Fruit fly (Drosophila melanogaster) whole organism, embryonic: ENCODE results near the gene Moe.

Experiments used
- BEAF-32 ChIP-seq: fragments of 200-800 bp; sonication (Bioruptor generic); optimal IDR thresholded peaks from 3 replicates; lab custom pipeline; 2017; ENCODE audit warnings: missing biosample characterization, missing genetic modification characterization, mild to moderate bottlenecking, moderate library complexity, missing genetic modification reagents
- Blimp-1 ChIP-seq: fragments of 200-800 bp; sonication (Bioruptor generic); optimal IDR thresholded peaks from 3 replicates; lab custom pipeline; 2018; ENCODE audit warnings: missing biosample characterization, missing genetic modification characterization, mild to moderate bottlenecking, moderate library complexity, missing genetic modification reagents
- Bteb2 ChIP-seq: fragments of 200-800 bp; sonication (Bioruptor generic); optimal IDR thresholded peaks from 2 replicates; lab custom pipeline; 2016; ENCODE audit warnings: missing biosample characterization, missing genetic modification characterization
- CG10979 ChIP-seq: fragments of 200-800 bp; sonication (Bioruptor generic); optimal IDR thresholded peaks from 2 replicates; lab custom pipeline; 2018; ENCODE audit warnings: missing biosample characterization, mild to moderate bottlenecking, missing genetic modification characterization, moderate library complexity
- CG11093 ChIP-seq: fragments of 200-800 bp; sonication (Bioruptor generic); IDR thresholded peaks from 3 replicates; pipeline ENCODE4 v1.3.6; 2022; ENCODE audit warnings: missing biosample characterization, missing genetic modification characterization
- CG11504 ChIP-seq: fragments of 200-800 bp; sonication (Bioruptor generic); optimal IDR thresholded peaks from 3 replicates; lab custom pipeline; 2019; ENCODE audit warnings: missing biosample characterization, mild to moderate bottlenecking, missing genetic modification characterization, moderate library complexity
- CG12299 ChIP-seq: fragments of 200-800 bp; sonication (Bioruptor generic); optimal IDR thresholded peaks from 2 replicates; lab custom pipeline; 2018; ENCODE audit warnings: missing biosample characterization, mild to moderate bottlenecking, missing genetic modification characterization
- CG13296 ChIP-seq: fragments of 200-800 bp; sonication (Bioruptor generic); optimal IDR thresholded peaks from 3 replicates; lab custom pipeline; 2018; ENCODE audit warnings: missing biosample characterization, mild to moderate bottlenecking, missing genetic modification characterization
- CG13894 ChIP-seq: fragments of 200-800 bp; sonication (Bioruptor generic); optimal IDR thresholded peaks from 3 replicates; lab custom pipeline; 2018; ENCODE audit warnings: missing biosample characterization, mild to moderate bottlenecking, missing genetic modification characterization, moderate library complexity
- CG15269 ChIP-seq: fragments of 200-800 bp; sonication (Bioruptor generic); optimal IDR thresholded peaks from 2 replicates; lab custom pipeline; 2018; ENCODE audit warnings: missing biosample characterization, mild to moderate bottlenecking, missing genetic modification characterization, moderate library complexity
- CG15696 ChIP-seq: fragments of 200-800 bp; sonication (Bioruptor generic); optimal IDR thresholded peaks from 2 replicates; lab custom pipeline; 2019; ENCODE audit warnings: missing biosample characterization, mild to moderate bottlenecking, missing genetic modification characterization, moderate library complexity
- CG16863 ChIP-seq: fragments of 200-800 bp; sonication (Bioruptor generic); optimal IDR thresholded peaks from 3 replicates; lab custom pipeline; 2016; ENCODE audit warnings: missing biosample characterization, missing genetic modification characterization
- CG17359 ChIP-seq: fragments of 200-800 bp; sonication (Bioruptor generic); optimal IDR thresholded peaks from 3 replicates; lab custom pipeline; 2018; ENCODE audit warnings: missing biosample characterization, mild to moderate bottlenecking, missing genetic modification characterization, moderate library complexity
- CG17912 ChIP-seq: fragments of 200-800 bp; sonication (Bioruptor generic); optimal IDR thresholded peaks from 2 replicates; lab custom pipeline; 2018; ENCODE audit warnings: missing biosample characterization, mild to moderate bottlenecking, missing genetic modification characterization
- CG2199 ChIP-seq: fragments of 200-800 bp; sonication (Bioruptor generic); IDR thresholded peaks from 3 replicates; pipeline ENCODE4 v1.3.6; 2022; ENCODE audit warnings: missing biosample characterization, missing genetic modification characterization
- CG2712 ChIP-seq: fragments of 200-800 bp; optimal IDR thresholded peaks from 3 replicates; lab custom pipeline; 2019; ENCODE audit warnings: missing biosample characterization, mild to moderate bottlenecking, missing genetic modification characterization, moderate library complexity
- CG3163 ChIP-seq: fragments of 200-800 bp; sonication (Bioruptor generic); optimal IDR thresholded peaks from 3 replicates; lab custom pipeline; 2016; ENCODE audit warnings: missing biosample characterization, missing genetic modification characterization
- CG32532 ChIP-seq: fragments of 200-800 bp; sonication (Bioruptor generic); IDR thresholded peaks from 2 replicates; pipeline ENCODE4 v1.3.6; 2022; ENCODE audit warnings: missing biosample characterization, missing genetic modification characterization
- CG4282 ChIP-seq: fragments of 200-800 bp; sonication (Bioruptor generic); optimal IDR thresholded peaks from 2 replicates; lab custom pipeline; 2016; ENCODE audit warnings: missing biosample characterization, missing genetic modification characterization
- CG4360 ChIP-seq: fragments of 200-800 bp; sonication (Bioruptor generic); IDR thresholded peaks from 2 replicates; pipeline ENCODE4 v1.3.6; 2022; ENCODE audit warnings: missing biosample characterization, missing genetic modification characterization
- CG4424 ChIP-seq: fragments of 200-800 bp; sonication (Bioruptor generic); optimal IDR thresholded peaks from 3 replicates; lab custom pipeline; 2016; ENCODE audit warnings: missing biosample characterization, missing genetic modification characterization
- CG9932 ChIP-seq: fragments of 200-800 bp; sonication (Bioruptor generic); IDR thresholded peaks from 2 replicates; pipeline ENCODE4 v1.3.6; 2022; ENCODE audit warnings: missing biosample characterization, missing genetic modification characterization
- CoRest ChIP-seq: fragments of 200-800 bp; sonication (Bioruptor generic); optimal IDR thresholded peaks from 3 replicates; lab custom pipeline; 2018; ENCODE audit warnings: missing biosample characterization, mild to moderate bottlenecking, missing genetic modification characterization, moderate library complexity
- Doc2 ChIP-seq: fragments of 200-800 bp; sonication (Bioruptor generic); IDR thresholded peaks from 2 replicates; pipeline ENCODE4 v1.3.6; 2022; ENCODE audit warnings: missing biosample characterization, missing genetic modification characterization
- HLH4C ChIP-seq: fragments of 200-800 bp; sonication (Bioruptor generic); IDR thresholded peaks from 3 replicates; pipeline ENCODE4 v1.3.6; 2022; ENCODE audit warnings: missing biosample characterization, missing genetic modification characterization; ENCODE audit not compliant: partially characterized antibody
- Hey ChIP-seq: fragments of 200-800 bp; sonication (Bioruptor generic); optimal IDR thresholded peaks from 3 replicates; lab custom pipeline; 2018; ENCODE audit warnings: missing biosample characterization, mild to moderate bottlenecking, missing genetic modification characterization
- Hr51 ChIP-seq, 2 experiments: fragments of 200-800 bp; sonication (Bioruptor generic); optimal IDR thresholded peaks; 2 replicates in 1 of 2; 3 replicates in 1 of 2; lab custom pipeline; 2016 to 2018; ENCODE audit warnings: missing biosample characterization in 2 of 2, missing genetic modification characterization in 2 of 2, mild to moderate bottlenecking in 1 of 2, moderate library complexity in 1 of 2
- MESR4 ChIP-seq: fragments of 200-800 bp; sonication (Bioruptor generic); optimal IDR thresholded peaks from 2 replicates; lab custom pipeline; 2018; ENCODE audit warnings: missing biosample characterization, mild to moderate bottlenecking, missing genetic modification characterization, moderate library complexity
- Max ChIP-seq: fragments of 200-800 bp; sonication (Bioruptor generic); optimal IDR thresholded peaks from 2 replicates; lab custom pipeline; 2016; ENCODE audit warnings: missing biosample characterization, mild to moderate bottlenecking, missing genetic modification characterization
- Meics ChIP-seq: fragments of 200-800 bp; sonication (Bioruptor generic); optimal IDR thresholded peaks from 2 replicates; lab custom pipeline; 2017; ENCODE audit warnings: missing biosample characterization, mild to moderate bottlenecking, missing genetic modification characterization
- Nf-YC ChIP-seq: fragments of 200-800 bp; optimal IDR thresholded peaks from 3 replicates; lab custom pipeline; 2019; ENCODE audit warnings: missing biosample characterization, mild to moderate bottlenecking, missing genetic modification characterization, moderate library complexity
- Opbp ChIP-seq: fragments of 200-800 bp; sonication (Bioruptor generic); IDR thresholded peaks from 3 replicates; pipeline ENCODE4 v1.3.6; 2022; ENCODE audit warnings: missing biosample characterization, missing genetic modification characterization; ENCODE audit not compliant: partially characterized antibody
- Rfx ChIP-seq: fragments of 200-800 bp; sonication (Bioruptor generic); IDR thresholded peaks from 2 replicates; pipeline ENCODE4 v1.3.6; 2022; ENCODE audit warnings: missing biosample characterization, missing genetic modification characterization
- Scr ChIP-seq: fragments of 200-800 bp; sonication (Bioruptor generic); IDR thresholded peaks from 2 replicates; pipeline ENCODE4 v1.3.6; 2022; ENCODE audit warnings: missing biosample characterization, missing genetic modification characterization; ENCODE audit not compliant: partially characterized antibody
- Side ChIP-seq: fragments of 200-800 bp; sonication (Bioruptor generic); optimal IDR thresholded peaks from 2 replicates; lab custom pipeline; 2016; ENCODE audit warnings: missing biosample characterization, missing genetic modification characterization
- Tbp ChIP-seq: fragments of >200 bp; optimal IDR thresholded peaks from 2 replicates; lab custom pipeline; 2018; ENCODE audit warnings: missing biosample characterization, missing genetic modification characterization
- bcd ChIP-seq: fragments of 200-800 bp; sonication (Bioruptor generic); optimal IDR thresholded peaks from 2 replicates; lab custom pipeline; 2017; ENCODE audit warnings: missing biosample characterization, mild to moderate bottlenecking, missing genetic modification characterization
- bsh ChIP-seq, 2 experiments: fragments of 200-800 bp; sonication (Bioruptor generic); optimal IDR thresholded peaks; 2 replicates each; lab custom pipeline; 2017 to 2018; ENCODE audit warnings: mild to moderate bottlenecking in 2 of 2, missing biosample characterization in 2 of 2, missing genetic modification characterization in 2 of 2, moderate library complexity in 1 of 2
- croc ChIP-seq: fragments of 200-800 bp; sonication (Bioruptor generic); conservative IDR thresholded peaks from 3 replicates; pipeline ENCODE4 v1.3.6; 2022; ENCODE audit warnings: missing biosample characterization, missing genetic modification characterization
- dmrt99B ChIP-seq: fragments of 200-800 bp; sonication (Bioruptor generic); optimal IDR thresholded peaks from 2 replicates; lab custom pipeline; 2018; ENCODE audit warnings: missing biosample characterization, mild to moderate bottlenecking, missing genetic modification characterization, moderate library complexity
- esg ChIP-seq: fragments of 200-800 bp; sonication (Bioruptor generic); conservative IDR thresholded peaks from 2 replicates; pipeline ENCODE4 v1.3.6; 2022; ENCODE audit warnings: missing biosample characterization, missing genetic modification characterization
- gem ChIP-seq: fragments of 200-800 bp; sonication (Bioruptor generic); optimal IDR thresholded peaks from 2 replicates; lab custom pipeline; 2019; ENCODE audit warnings: missing biosample characterization, mild to moderate bottlenecking, missing genetic modification characterization, moderate library complexity
- oc ChIP-seq: fragments of 200-800 bp; sonication (Bioruptor generic); optimal IDR thresholded peaks from 2 replicates; lab custom pipeline; 2018; ENCODE audit warnings: missing biosample characterization, mild to moderate bottlenecking, missing genetic modification characterization, moderate library complexity
- scrt ChIP-seq: fragments of 200-800 bp; sonication (Bioruptor generic); optimal IDR thresholded peaks from 2 replicates; lab custom pipeline; 2018; ENCODE audit warnings: missing biosample characterization, mild to moderate bottlenecking, missing genetic modification characterization, moderate library complexity
- toy ChIP-seq: fragments of 200-800 bp; sonication (Bioruptor generic); IDR thresholded peaks from 2 replicates; pipeline ENCODE4 v1.3.6; 2022; ENCODE audit warnings: missing biosample characterization, missing genetic modification characterization
- twi ChIP-seq: fragments of 200-800 bp; optimal IDR thresholded peaks from 2 replicates; lab custom pipeline; 2019; ENCODE audit warnings: missing biosample characterization, mild to moderate bottlenecking, missing genetic modification characterization, moderate library complexity
- unpg ChIP-seq: fragments of 200-800 bp; sonication (Bioruptor generic); optimal IDR thresholded peaks from 3 replicates; lab custom pipeline; 2018; ENCODE audit warnings: missing biosample characterization, mild to moderate bottlenecking, missing genetic modification characterization, moderate library complexity
- zf30C ChIP-seq: fragments of 200-800 bp; sonication (Bioruptor generic); optimal IDR thresholded peaks from 3 replicates; lab custom pipeline; 2018; ENCODE audit warnings: missing biosample characterization, mild to moderate bottlenecking, missing genetic modification characterization

Moe gene

DNA sequence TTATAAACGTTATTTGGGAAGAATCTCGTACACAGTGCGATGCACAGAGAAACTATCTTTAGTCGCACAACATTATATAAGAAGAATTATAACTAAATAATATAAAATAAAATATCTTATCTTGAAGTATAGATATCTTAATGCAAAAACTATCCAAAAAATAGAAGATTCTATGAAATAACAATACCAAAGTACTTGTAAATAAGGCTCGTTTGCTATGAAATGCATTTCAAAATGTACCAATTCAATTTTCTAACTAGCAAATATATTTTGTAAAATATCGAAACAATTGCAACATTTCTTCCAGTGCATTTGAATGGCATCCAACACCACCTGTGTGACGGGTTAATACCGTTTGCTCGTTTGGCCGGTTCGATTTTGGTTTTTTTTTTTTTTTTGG is 31.9 kb downstream of the Moe start (continued):
- no peak for TF ChIP-seq Max
- TF ChIP-seq bsh (GFP tag; optimal IDR thresholded peaks at IDR 0.05; lab: Kevin White, UChicago), result peak in 1 of 2 experiments; percentile 28
- TF ChIP-seq Hr51 (GFP tag; optimal IDR thresholded peaks at IDR 0.05; lab: Kevin White, UChicago), result peak in 1 of 2 experiments; percentile 50
- no peak for TF ChIP-seq CG17912 (GFP tag; lab: Kevin White, UChicago)
- peak; percentile 6 for TF ChIP-seq Nf-YC (tag; lab: Kevin White, UChicago)
- TF ChIP-seq dmrt99B (tag; lab: Kevin White, UChicago), result peak; percentile 32
- no peak for TF ChIP-seq scrt (GFP tag; lab: Kevin White, UChicago)
- TF ChIP-seq unpg (GFP tag; lab: Kevin White, UChicago), result peak; percentile 20
- TF ChIP-seq CG2712 (tag; lab: Kevin White, UChicago), result peak; percentile 40
- peak; percentile 9 for TF ChIP-seq CG13296
- TF ChIP-seq CG15696 (tag; lab: Kevin White, UChicago), result no peak
- no peak for TF ChIP-seq CG11504
- TF ChIP-seq CG9932 (GFP tag; lab: Robert Waterston, UW), result peak; percentile 47; the same call in 1 of the 2 replicates
- no peak for TF ChIP-seq oc (tag; lab: Kevin White, UChicago)
- no peak for TF ChIP-seq croc (GFP tag; lab: Robert Waterston, UW)
- TF ChIP-seq CG11093 (GFP tag; lab: Robert Waterston, UW), result no peak
- TF ChIP-seq CG17359 (tag; lab: Kevin White, UChicago), result peak; percentile 13
- TF ChIP-seq Hey, result no peak
- no peak for TF ChIP-seq twi
- TF ChIP-seq CG12299 (tag; lab: Kevin White, UChicago), result no peak
- TF ChIP-seq Tbp (GFP tag; lab: Kevin White, UChicago), result no peak
- TF ChIP-seq Rfx (GFP tag; lab: Robert Waterston, UW), result 0 out of 2 replicates have a peak, but pooled peaks have one; percentile 22
- peak; percentile 40 for TF ChIP-seq CG15269 (tag; lab: Kevin White, UChicago)
- TF ChIP-seq CG4282 (GFP tag; lab: Kevin White, UChicago), result no peak
- peak; percentile 49 for TF ChIP-seq CoRest
- peak; percentile 26 for TF ChIP-seq Blimp-1 (GFP tag; lab: Kevin White, UChicago)
- TF ChIP-seq Meics (GFP tag; lab: Kevin White, UChicago), result peak; percentile 43
- TF ChIP-seq bcd (GFP tag; lab: Kevin White, UChicago), result peak; percentile 26
- TF ChIP-seq gem (tag; lab: Kevin White, UChicago), result peak; percentile 63
- TF ChIP-seq CG10979, result peak; percentile 49
- no peak for TF ChIP-seq Side
- no peak for TF ChIP-seq esg (GFP tag; lab: Robert Waterston, UW)

- TF ChIP-seq Bteb2 (GFP tag; lab: Kevin White, UChicago), result no peak
- TF ChIP-seq CG13894, result peak; percentile 87
- peak; percentile 74 for TF ChIP-seq CG4424 (GFP tag; lab: Kevin White, UChicago)
- peak; percentile 88 for TF ChIP-seq CG32532 (GFP tag; lab: Robert Waterston, UW)
- peak; percentile 84 for TF ChIP-seq zf30C (GFP tag; lab: Kevin White, UChicago)
- TF ChIP-seq CG3163 (GFP tag; lab: Kevin White, UChicago), result peak; percentile 60
- TF ChIP-seq Doc2 (GFP tag; lab: Robert Waterston, UW), result 0 out of 2 replicates have a peak, but pooled peaks have one; percentile 7
- 0 out of 2 replicates have a peak, but pooled peaks have one; percentile 9 for TF ChIP-seq CG4360 (GFP tag; lab: Robert Waterston, UW)
- TF ChIP-seq Opbp, result no peak
- TF ChIP-seq HLH4C (GFP tag; lab: Robert Waterston, UW), result 0 out of 3 replicates have a peak, but pooled peaks have one; percentile 33
- no peak for TF ChIP-seq MESR4
- TF ChIP-seq Scr (GFP tag; lab: Robert Waterston, UW), result no peak
- TF ChIP-seq CG16863 (GFP tag; lab: Kevin White, UChicago), result no peak
- TF ChIP-seq BEAF-32, result no peak
- no peak for TF ChIP-seq CG2199 (GFP tag; lab: Robert Waterston, UW)
- 0 out of 2 replicates have a peak, but pooled peaks have one; percentile 40 for TF ChIP-seq toy (GFP tag; lab: Robert Waterston, UW)
These were observed 34.3 kb downstream of the Moe start for dm6 chrX:8863554-8864498.
